Worm (Caenorhabditis elegans): ENCODE data around the gene sago-1.

sago-1 gene

ce11 chrV:6328897-6329296 lies 25.3 kb downstream of the sago-1 start, which contains the start of gene T28C12.2:
Gene T28C12.2, plus strand, starts transcription at chrV:6329197.
- no peak for TF ChIP-seq aly-2 (tag; optimal IDR thresholded peaks at IDR 0.05)
- TF ChIP-seq nhr-21 (tag; optimal IDR thresholded peaks at IDR 0.05): no peak
- TF ChIP-seq ztf-11 (tag; optimal IDR thresholded peaks at IDR 0.05): no peak
- TF ChIP-seq ztf-4 (tag; optimal IDR thresholded peaks at IDR 0.05): no peak
- TF ChIP-seq nhr-12 (tag; optimal IDR thresholded peaks at IDR 0.05): no peak
- TF ChIP-seq nhr-237 (tag; optimal IDR thresholded peaks at IDR 0.05): no peak
- no peak for TF ChIP-seq ceh-16 (tag; optimal IDR thresholded peaks at IDR 0.05)

- TF ChIP-seq ama-1 (optimal IDR thresholded peaks at IDR 0.05): no peak
- no peak for TF ChIP-seq snpc-4 (tag; optimal IDR thresholded peaks at IDR 0.05)
- TF ChIP-seq ztf-4 (tag; optimal IDR thresholded peaks at IDR 0.05): no peak
- no peak for TF ChIP-seq lsy-2 (tag; optimal IDR thresholded peaks at IDR 0.05)
- TF ChIP-seq Y55F3AM.14 (GFP tag; optimal IDR thresholded peaks at IDR 0.05): no peak
- no peak for TF ChIP-seq skn-1 (tag; optimal IDR thresholded peaks at IDR 0.05)
- no peak for TF ChIP-seq elt-3 (tag; optimal IDR thresholded peaks at IDR 0.05)
- no peak for TF ChIP-seq mbf-1 (tag; optimal IDR thresholded peaks at IDR 0.05)
- no peak for TF ChIP-seq lin-39 (tag; optimal IDR thresholded peaks at IDR 0.05)
- no peak for TF ChIP-seq nhr-23 (tag; optimal IDR thresholded peaks at IDR 0.05)
- TF ChIP-seq sem-4 (tag; optimal IDR thresholded peaks at IDR 0.05): no peak
- TF ChIP-seq nhr-77 (tag; optimal IDR thresholded peaks at IDR 0.05): no peak
- no peak for TF ChIP-seq R02D3.7 (tag; optimal IDR thresholded peaks at IDR 0.05)
- no peak for TF ChIP-seq sma-9 (GFP tag; optimal IDR thresholded peaks at IDR 0.05)
- TF ChIP-seq sma-9 (tag; optimal IDR thresholded peaks at IDR 0.05): no peak
- no peak for TF ChIP-seq sma-3 (GFP tag; optimal IDR thresholded peaks at IDR 0.05)
Measured at ce11 chrV:6331607-6332006, 28.0 kb downstream of the sago-1 start, which contains the start of gene T28C12.1. Gene T28C12.1, plus strand, starts transcription at chrV:6331907.

- TF ChIP-seq Y55F3AM.14 (GFP tag; optimal IDR thresholded peaks at IDR 0.05) (peak; percentile 39), nhr-237 (tag; optimal IDR thresholded peaks at IDR 0.05) (no peak), C34F6.9 (tag; optimal IDR thresholded peaks at IDR 0.05) (no peak), R02D3.7 (tag; optimal IDR thresholded peaks at IDR 0.05) (no peak)
Measured at ce11 chrV:6335226-6335625, 31.7 kb downstream of the sago-1 start.

ce11 chrV:6336108-6336507 lies 32.5 kb downstream of the sago-1 start, which contains the start of gene T28C12.6:
Gene T28C12.6, minus strand, starts transcription at chrV:6336119.
- TF ChIP-seq crh-2 (tag; optimal IDR thresholded peaks at IDR 0.05): no peak
- TF ChIP-seq ztf-1 (GFP tag; conservative IDR thresholded peaks at IDR 0.05): no peak
- no peak for TF ChIP-seq ZK546.5 (tag; optimal IDR thresholded peaks at IDR 0.05)
- no peak for TF ChIP-seq sem-4 (tag; optimal IDR thresholded peaks at IDR 0.05)
- no peak for TF ChIP-seq nhr-10 (tag; optimal IDR thresholded peaks at IDR 0.05)
- no peak for TF ChIP-seq nhr-129 (tag; optimal IDR thresholded peaks at IDR 0.05)
- no peak for TF ChIP-seq nhr-21 (tag; optimal IDR thresholded peaks at IDR 0.05)
- no peak for TF ChIP-seq ztf-11 (tag; optimal IDR thresholded peaks at IDR 0.05)
- no peak for TF ChIP-seq Y55F3AM.14 (GFP tag; optimal IDR thresholded peaks at IDR 0.05)
- no peak for TF ChIP-seq mab-5 (tag; optimal IDR thresholded peaks at IDR 0.05)
- no peak for TF ChIP-seq lin-13 (GFP tag; optimal IDR thresholded peaks at IDR 0.05)
- no peak for TF ChIP-seq fos-1 (tag; optimal IDR thresholded peaks at IDR 0.05)
- no peak for TF ChIP-seq alr-1 (tag; optimal IDR thresholded peaks at IDR 0.05)
- no peak for TF ChIP-seq R02D3.7 (tag; optimal IDR thresholded peaks at IDR 0.05)
- no peak for TF ChIP-seq aly-2 (tag; optimal IDR thresholded peaks at IDR 0.05)
- no peak for TF ChIP-seq nhr-77 (tag; optimal IDR thresholded peaks at IDR 0.05)

ce11 chrV:6341078-6341638 lies 37.6 kb downstream of the sago-1 start:
- TF ChIP-seq nhr-129 (tag; optimal IDR thresholded peaks at IDR 0.05) (peak; percentile 59), C34F6.9 (tag; optimal IDR thresholded peaks at IDR 0.05) (peak; percentile 57), Y55F3AM.14 (GFP tag; optimal IDR thresholded peaks at IDR 0.05) (peak; percentile 10), ztf-4 (tag; optimal IDR thresholded peaks at IDR 0.05) (no peak), crh-2 (tag; optimal IDR thresholded peaks at IDR 0.05) (peak; percentile 11), unc-55 (GFP tag; optimal IDR thresholded peaks at IDR 0.05) (peak; percentile 66), mdl-1 (tag; optimal IDR thresholded peaks at IDR 0.05) (peak in 1 of 2 experiments; percentile 34), F13H6.1 (tag; optimal IDR thresholded peaks at IDR 0.05) (peak; percentile 26), snpc-4 (tag; optimal IDR thresholded peaks at IDR 0.05) (no peak), zag-1 (tag; optimal IDR thresholded peaks at IDR 0.05) (peak; percentile 65)

Measured in whole organism, L2 larva.